Worm (Caenorhabditis elegans): ENCODE data around the gene srt-68.

Gene srt-68

DNA sequence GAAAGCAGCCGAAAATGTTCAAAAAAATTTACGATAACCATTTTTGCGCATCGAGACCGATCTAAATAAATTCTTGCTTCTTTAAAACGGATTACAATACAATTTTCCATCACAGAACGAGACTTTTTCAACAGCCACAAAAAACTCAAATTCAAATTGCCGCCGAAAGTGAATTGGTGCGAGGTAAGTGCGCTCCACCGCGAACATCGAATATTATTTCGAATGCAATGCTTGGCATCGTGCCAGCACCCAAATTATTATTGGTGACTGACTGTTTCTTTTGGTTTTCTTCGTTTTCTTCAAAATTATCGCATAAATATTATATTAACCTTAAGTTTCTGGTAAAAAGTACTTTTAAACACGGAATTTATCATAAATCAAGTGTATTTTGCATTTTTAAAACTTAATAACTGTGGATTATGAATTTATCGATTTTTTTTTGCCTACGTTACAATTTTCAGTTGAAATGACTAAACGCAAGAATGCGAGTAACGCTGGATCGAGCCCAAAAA lies 17.2 kb upstream of the srt-68 start, which contains the start of gene penr-1 (continued):
- TF ChIP-seq Y116A8C.19 (tag; optimal IDR thresholded peaks at IDR 0.05; ENCODE audit: borderline replicate concordance): no peak
- TF ChIP-seq ceh-8 (GFP tag; optimal IDR thresholded peaks at IDR 0.05): no peak
- peak; percentile 71 for TF ChIP-seq nhr-47 (tag; optimal IDR thresholded peaks at IDR 0.05)
- TF ChIP-seq lin-14 (GFP tag; optimal IDR thresholded peaks at IDR 0.05): peak; percentile 59
- TF ChIP-seq swsn-7 (tag; optimal IDR thresholded peaks at IDR 0.05): peak; percentile 47
- no peak for TF ChIP-seq lir-3 (tag; optimal IDR thresholded peaks at IDR 0.05; ENCODE audit: poor library complexity)
- peak; percentile 67 for TF ChIP-seq C16A3.4 (tag; optimal IDR thresholded peaks at IDR 0.05)
- peak; percentile 71 for TF ChIP-seq snu-23 (GFP tag; optimal IDR thresholded peaks at IDR 0.05)
- peak; percentile 33; the same call in 1 of the 2 replicates for TF ChIP-seq grh-1 (GFP tag; IDR thresholded peaks at IDR 0.05)

DNA sequence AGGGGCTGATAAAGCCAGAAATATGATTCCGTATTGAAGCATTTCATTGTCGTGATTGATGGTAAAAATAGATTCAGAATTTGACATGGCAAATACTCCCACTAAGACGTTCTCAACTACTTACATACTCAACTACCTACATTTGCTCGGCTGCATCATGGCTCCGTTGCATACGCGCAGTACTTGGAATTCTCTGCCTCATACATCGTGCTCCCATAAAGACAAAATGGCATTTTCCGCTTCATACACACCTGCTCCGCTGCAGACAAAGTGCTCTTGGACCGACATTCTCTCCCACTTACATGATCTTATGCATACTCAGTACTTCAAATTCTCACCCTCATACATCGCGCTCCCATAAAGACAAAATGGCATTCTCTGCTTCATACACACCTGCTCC lies 13.7 kb upstream of the srt-68 start, which contains the start of the genes srt-69 and B0238.12:
Gene srt-69 (minus strand): TSS at position 101 of the 400 bp plus-strand sequence.
Gene B0238.12 (plus strand): TSS at position 264 of the 400 bp plus-strand sequence.
- TF ChIP-seq fkh-10 (GFP tag; optimal IDR thresholded peaks at IDR 0.05): no peak
- no peak for TF ChIP-seq Y116A8C.19 (tag; optimal IDR thresholded peaks at IDR 0.05; ENCODE audit: borderline replicate concordance)
- TF ChIP-seq lin-39 (tag; optimal IDR thresholded peaks at IDR 0.05): no peak
- TF ChIP-seq ceh-8 (GFP tag; optimal IDR thresholded peaks at IDR 0.05): no peak
- no peak for TF ChIP-seq nhr-77 (tag; optimal IDR thresholded peaks at IDR 0.05)
- TF ChIP-seq sox-4 (tag; optimal IDR thresholded peaks at IDR 0.05): no peak
- TF ChIP-seq ceh-63 (GFP tag; optimal IDR thresholded peaks at IDR 0.05): no peak
- no peak for TF ChIP-seq vab-15 (tag; optimal IDR thresholded peaks at IDR 0.05)
- no peak for TF ChIP-seq efl-3 (GFP tag; optimal IDR thresholded peaks at IDR 0.05)
- no peak for TF ChIP-seq nhr-28 (tag; optimal IDR thresholded peaks at IDR 0.05)
- no peak for TF ChIP-seq jun-1 (tag; optimal IDR thresholded peaks at IDR 0.05)
- no peak for TF ChIP-seq mep-1 (tag; optimal IDR thresholded peaks at IDR 0.05)
- no peak for TF ChIP-seq aly-2 (tag; optimal IDR thresholded peaks at IDR 0.05)
- TF ChIP-seq elt-2 (tag; optimal IDR thresholded peaks at IDR 0.05): no peak
- TF ChIP-seq mab-9 (GFP tag; IDR thresholded peaks at IDR 0.05): no peak
- TF ChIP-seq aha-1 (tag; optimal IDR thresholded peaks at IDR 0.05): no peak
- no peak for TF ChIP-seq ztf-11 (tag; optimal IDR thresholded peaks at IDR 0.05)
- TF ChIP-seq fos-1 (tag; optimal IDR thresholded peaks at IDR 0.05): no peak

ce11 chrV:5262999-5263398 lies 11.1 kb upstream of the srt-68 start, which contains the start of gene cest-30:
Gene cest-30 (minus strand): TSS chrV:5263099.
- TF ChIP-seq fkh-10 (GFP tag; optimal IDR thresholded peaks at IDR 0.05) (no peak), ama-1 (optimal IDR thresholded peaks at IDR 0.05) (no peak), vab-15 (tag; optimal IDR thresholded peaks at IDR 0.05) (no peak), alr-1 (tag; optimal IDR thresholded peaks at IDR 0.05; ENCODE audit: borderline replicate concordance) (no peak), nhr-85 (tag) (no peak), swsn-7 (tag; optimal IDR thresholded peaks at IDR 0.05) (no peak), fkh-4 (tag; optimal IDR thresholded peaks at IDR 0.05; ENCODE audit: borderline replicate concordance) (no peak), blmp-1 (tag; optimal IDR thresholded peaks at IDR 0.05) (no peak), aly-2 (tag; optimal IDR thresholded peaks at IDR 0.05) (no peak), tbx-2 (tag; optimal IDR thresholded peaks at IDR 0.05) (no peak), lin-13 (GFP tag; optimal IDR thresholded peaks at IDR 0.05) (no peak), hlh-4 (tag; optimal IDR thresholded peaks at IDR 0.05) (no peak), pag-3 (tag; optimal IDR thresholded peaks at IDR 0.05; ENCODE audit: borderline replicate concordance, insufficient read depth) (no peak), C16A3.4 (tag; optimal IDR thresholded peaks at IDR 0.05) (no peak), sox-4 (tag; optimal IDR thresholded peaks at IDR 0.05) (no peak)

ce11 chrV:5259448-5259847 lies 7.5 kb upstream of the srt-68 start, which contains the start of gene srt-70:
Gene srt-70 (minus strand): TSS chrV:5259548.
- TF ChIP-seq lin-39 (tag; optimal IDR thresholded peaks at IDR 0.05): no peak
- TF ChIP-seq unc-98 (GFP tag; IDR thresholded peaks at IDR 0.05): no peak
- no peak for TF ChIP-seq vab-15 (tag; optimal IDR thresholded peaks at IDR 0.05)
- no peak for TF ChIP-seq ets-5 (GFP tag; IDR thresholded peaks at IDR 0.05)
- no peak for TF ChIP-seq nhr-71 (tag; optimal IDR thresholded peaks at IDR 0.05)
- no peak for TF ChIP-seq lin-14 (GFP tag; optimal IDR thresholded peaks at IDR 0.05)
- no peak for TF ChIP-seq efl-1 (optimal IDR thresholded peaks at IDR 0.05)
- TF ChIP-seq efl-1 (GFP tag; optimal IDR thresholded peaks at IDR 0.05 in 1 of 2): no peak
- TF ChIP-seq nhr-11 (tag; optimal IDR thresholded peaks at IDR 0.05): no peak
- TF ChIP-seq nhr-85 (tag): no peak
- no peak for TF ChIP-seq pqm-1 (tag; optimal IDR thresholded peaks at IDR 0.05)
- TF ChIP-seq ceh-90 (tag; optimal IDR thresholded peaks at IDR 0.05): no peak
- TF ChIP-seq fos-1 (tag; optimal IDR thresholded peaks at IDR 0.05): no peak
- no peak for TF ChIP-seq ztf-11 (tag; optimal IDR thresholded peaks at IDR 0.05)
- TF ChIP-seq sox-4 (tag; optimal IDR thresholded peaks at IDR 0.05): no peak

Data from whole organism, L1 larva.